Fruit fly (Drosophila melanogaster) whole organism, embryonic: ENCODE data around the gene CG7970.

Source experiments
- Antp ChIP-seq: fragments of 200-800 bp; sonication (Bioruptor generic); optimal IDR thresholded peaks from 3 replicates; lab custom pipeline; 2016; ENCODE audit warnings: missing biosample characterization, missing genetic modification characterization
- Asciz ChIP-seq: fragments of 200-800 bp; sonication (Bioruptor generic); optimal IDR thresholded peaks from 2 replicates; lab custom pipeline; 2017; ENCODE audit warnings: missing biosample characterization, mild to moderate bottlenecking, missing genetic modification characterization, missing genetic modification reagents
- Atf3 ChIP-seq: fragments of 200-800 bp; sonication (Bioruptor generic); optimal IDR thresholded peaks from 3 replicates; lab custom pipeline; 2016; ENCODE audit warnings: missing biosample characterization, missing genetic modification characterization
- C15 ChIP-seq: fragments of 200-800 bp; sonication (Bioruptor generic); IDR thresholded peaks from 3 replicates; pipeline ENCODE4 v1.3.6; 2022; ENCODE audit warnings: missing biosample characterization, missing genetic modification characterization
- CG12942 ChIP-seq: fragments of 200-800 bp; sonication (Bioruptor generic); optimal IDR thresholded peaks from 3 replicates; lab custom pipeline; 2016; ENCODE audit warnings: missing biosample characterization, missing genetic modification characterization
- CG14441 ChIP-seq: fragments of 200-800 bp; sonication (Bioruptor generic); IDR thresholded peaks from 2 replicates; pipeline ENCODE4 v1.3.6; 2022; ENCODE audit warnings: missing biosample characterization, missing genetic modification characterization
- CG15011 ChIP-seq: fragments of 200-800 bp; sonication (Bioruptor generic); optimal IDR thresholded peaks from 3 replicates; lab custom pipeline; 2018; ENCODE audit warnings: missing biosample characterization, mild to moderate bottlenecking, missing genetic modification characterization
- CG15514 ChIP-seq: fragments of 200-800 bp; sonication (Bioruptor generic); optimal IDR thresholded peaks from 3 replicates; lab custom pipeline; 2017; ENCODE audit warnings: missing biosample characterization, missing genetic modification characterization, mild to moderate bottlenecking, moderate library complexity, missing genetic modification reagents
- CG1602 ChIP-seq: fragments of 200-800 bp; sonication (Bioruptor generic); optimal IDR thresholded peaks from 3 replicates; lab custom pipeline; 2016; ENCODE audit warnings: missing biosample characterization, missing genetic modification characterization
- CG16779 ChIP-seq: fragments of 200-800 bp; sonication (Bioruptor generic); IDR thresholded peaks from 2 replicates; pipeline ENCODE4 v1.3.6; 2022; ENCODE audit warnings: missing biosample characterization, missing genetic modification characterization
- CG16863 ChIP-seq: fragments of 200-800 bp; sonication (Bioruptor generic); optimal IDR thresholded peaks from 3 replicates; lab custom pipeline; 2016; ENCODE audit warnings: missing biosample characterization, missing genetic modification characterization
- CG17328 ChIP-seq: fragments of 200-800 bp; sonication (Bioruptor generic); IDR thresholded peaks from 2 replicates; pipeline ENCODE4 v1.3.6; 2022; ENCODE audit warnings: missing biosample characterization, missing genetic modification characterization
- CG17385 ChIP-seq: fragments of 200-800 bp; sonication (Bioruptor generic); optimal IDR thresholded peaks from 3 replicates; lab custom pipeline; 2018; ENCODE audit warnings: missing biosample characterization, mild to moderate bottlenecking, missing genetic modification characterization
- CG17912 ChIP-seq: fragments of 200-800 bp; sonication (Bioruptor generic); optimal IDR thresholded peaks from 2 replicates; lab custom pipeline; 2018; ENCODE audit warnings: missing biosample characterization, mild to moderate bottlenecking, missing genetic modification characterization
- CG2875 ChIP-seq: fragments of 200-800 bp; sonication (Bioruptor generic); optimal IDR thresholded peaks from 2 replicates; lab custom pipeline; 2017; ENCODE audit warnings: missing biosample characterization, mild to moderate bottlenecking, missing genetic modification characterization, missing genetic modification reagents
- CG31365 ChIP-seq: fragments of 200-800 bp; sonication (Bioruptor generic); optimal IDR thresholded peaks from 2 replicates; lab custom pipeline; 2018; ENCODE audit warnings: missing biosample characterization, mild to moderate bottlenecking, missing genetic modification characterization
- CG42726 ChIP-seq: fragments of 200-800 bp; sonication (Bioruptor generic); IDR thresholded peaks from 2 replicates; pipeline ENCODE4 v1.3.6; 2022; ENCODE audit warnings: missing biosample characterization, missing genetic modification characterization; ENCODE audit not compliant: partially characterized antibody
- CG4854 ChIP-seq: fragments of 200-800 bp; sonication (Bioruptor generic); optimal IDR thresholded peaks from 2 replicates; lab custom pipeline; 2016; ENCODE audit warnings: missing biosample characterization, missing genetic modification characterization, inconsistent platforms
- CG6765 ChIP-seq: fragments of 200-800 bp; sonication (Bioruptor generic); optimal IDR thresholded peaks from 3 replicates; lab custom pipeline; 2017; ENCODE audit warnings: missing biosample characterization, mild to moderate bottlenecking, missing genetic modification characterization
- CG7556 ChIP-seq: fragments of 200-800 bp; sonication (Bioruptor generic); optimal IDR thresholded peaks from 2 replicates; lab custom pipeline; 2017; ENCODE audit warnings: missing biosample characterization, mild to moderate bottlenecking, missing genetic modification characterization
- CG7745 ChIP-seq: fragments of 200-800 bp; sonication (Bioruptor generic); optimal IDR thresholded peaks from 2 replicates; lab custom pipeline; 2018; ENCODE audit warnings: missing biosample characterization, mild to moderate bottlenecking, missing genetic modification characterization, moderate library complexity
- Dip2 ChIP-seq: fragments of 200-800 bp; sonication (Bioruptor generic); IDR thresholded peaks from 2 replicates; pipeline ENCODE4 v1.3.6; 2022; ENCODE audit warnings: missing biosample characterization, missing genetic modification characterization
- Dip3 ChIP-seq: fragments of 200-800 bp; sonication (Bioruptor generic); optimal IDR thresholded peaks from 3 replicates; lab custom pipeline; 2016; ENCODE audit warnings: missing biosample characterization, missing genetic modification characterization
- Drgx ChIP-seq: fragments of 200-800 bp; sonication (Bioruptor generic); IDR thresholded peaks from 2 replicates; pipeline ENCODE4 v1.3.6; 2022; ENCODE audit warnings: missing biosample characterization, missing genetic modification characterization
- HLH4C ChIP-seq: fragments of 200-800 bp; sonication (Bioruptor generic); IDR thresholded peaks from 3 replicates; pipeline ENCODE4 v1.3.6; 2022; ENCODE audit warnings: missing biosample characterization, missing genetic modification characterization; ENCODE audit not compliant: partially characterized antibody
- HmgZ ChIP-seq: fragments of 200-800 bp; sonication (Bioruptor generic); optimal IDR thresholded peaks from 2 replicates; lab custom pipeline; 2018; ENCODE audit warnings: missing biosample characterization, mild to moderate bottlenecking, missing genetic modification characterization
- Lim3 ChIP-seq: fragments of 200-800 bp; sonication (Bioruptor generic); IDR thresholded peaks from 2 replicates; pipeline ENCODE4 v1.3.6; 2022; ENCODE audit warnings: missing biosample characterization, missing genetic modification characterization
- MTF-1 ChIP-seq: fragments of 200-800 bp; sonication (Bioruptor generic); optimal IDR thresholded peaks from 2 replicates; lab custom pipeline; 2018; ENCODE audit warnings: missing biosample characterization, mild to moderate bottlenecking, missing genetic modification characterization, borderline replicate concordance
- NFAT ChIP-seq: fragments of 200-800 bp; sonication (Bioruptor generic); IDR thresholded peaks from 2 replicates; pipeline ENCODE4 v1.3.6; 2022; ENCODE audit warnings: missing biosample characterization, missing genetic modification characterization
- Neu2 ChIP-seq: fragments of 200-800 bp; sonication (Bioruptor generic); optimal IDR thresholded peaks from 3 replicates; lab custom pipeline; 2016; ENCODE audit warnings: missing biosample characterization, missing genetic modification characterization, borderline replicate concordance
- NfI ChIP-seq: fragments of 200-800 bp; sonication (Bioruptor generic); optimal IDR thresholded peaks from 3 replicates; lab custom pipeline; 2018; ENCODE audit warnings: missing biosample characterization, mild to moderate bottlenecking, missing genetic modification characterization, moderate library complexity
- Opbp ChIP-seq: fragments of 200-800 bp; sonication (Bioruptor generic); IDR thresholded peaks from 3 replicates; pipeline ENCODE4 v1.3.6; 2022; ENCODE audit warnings: missing biosample characterization, missing genetic modification characterization; ENCODE audit not compliant: partially characterized antibody
- Trl ChIP-seq, 3 experiments: fragments of >200 bp in 2 of 3; fragments of 200-800 bp in 1 of 3; sonication (Bioruptor generic) in 1 of 3; optimal IDR thresholded peaks; 2 replicates in 1 of 3; 3 replicates in 2 of 3; lab custom pipeline; 2016 to 2017; ENCODE audit warnings: missing biosample characterization in 1 of 3, missing genetic modification characterization in 1 of 3
- Xbp1 ChIP-seq: fragments of 200-800 bp; sonication (Bioruptor generic); optimal IDR thresholded peaks from 3 replicates; lab custom pipeline; 2016; ENCODE audit warnings: missing biosample characterization, mild to moderate bottlenecking, missing genetic modification characterization
- YL-1 ChIP-seq: fragments of 200-800 bp; sonication (Bioruptor generic); optimal IDR thresholded peaks from 3 replicates; lab custom pipeline; 2017; ENCODE audit warnings: missing biosample characterization, mild to moderate bottlenecking, missing genetic modification characterization
- btn ChIP-seq: fragments of 200-800 bp; sonication (Bioruptor generic); optimal IDR thresholded peaks from 2 replicates; lab custom pipeline; 2016; ENCODE audit warnings: missing biosample characterization, missing genetic modification characterization
- ci ChIP-seq: fragments of 200-800 bp; sonication (Bioruptor generic); IDR thresholded peaks from 3 replicates; pipeline ENCODE4 v1.3.6; 2022; ENCODE audit warnings: missing biosample characterization, missing genetic modification characterization
- kah ChIP-seq: fragments of 200-800 bp; sonication (Bioruptor generic); optimal IDR thresholded peaks from 2 replicates; lab custom pipeline; 2018; ENCODE audit warnings: missing biosample characterization, mild to moderate bottlenecking, missing genetic modification characterization
- kay ChIP-seq: fragments of 200-800 bp; sonication (Bioruptor generic); optimal IDR thresholded peaks from 2 replicates; lab custom pipeline; 2016; ENCODE audit warnings: missing biosample characterization, missing genetic modification characterization
- lab ChIP-seq: fragments of 200-800 bp; sonication (Bioruptor generic); optimal IDR thresholded peaks from 3 replicates; lab custom pipeline; 2017; ENCODE audit warnings: missing biosample characterization, missing genetic modification characterization, mild to moderate bottlenecking, moderate library complexity, missing genetic modification reagents
- nom ChIP-seq: fragments of 200-800 bp; sonication (Bioruptor generic); optimal IDR thresholded peaks from 2 replicates; lab custom pipeline; 2017; ENCODE audit warnings: missing biosample characterization, missing genetic modification characterization, mild to moderate bottlenecking, moderate library complexity, missing genetic modification reagents
- pita ChIP-seq: fragments of 200-800 bp; sonication (Bioruptor generic); optimal IDR thresholded peaks from 2 replicates; lab custom pipeline; 2017; ENCODE audit warnings: missing biosample characterization, mild to moderate bottlenecking, missing genetic modification characterization
- pnt ChIP-seq: fragments of 200-800 bp; sonication (Bioruptor generic); optimal IDR thresholded peaks from 3 replicates; lab custom pipeline; 2016; ENCODE audit warnings: missing biosample characterization, missing genetic modification characterization
- repo ChIP-seq: fragments of 200-800 bp; sonication (Bioruptor generic); optimal IDR thresholded peaks from 2 replicates; lab custom pipeline; 2016; ENCODE audit warnings: missing biosample characterization, missing genetic modification characterization
- schlank ChIP-seq: fragments of 200-800 bp; sonication (Bioruptor generic); optimal IDR thresholded peaks from 2 replicates; lab custom pipeline; 2018; ENCODE audit warnings: missing biosample characterization, mild to moderate bottlenecking, missing genetic modification characterization
- stwl ChIP-seq: fragments of 200-800 bp; sonication (Bioruptor generic); optimal IDR thresholded peaks from 3 replicates; lab custom pipeline; 2018; ENCODE audit warnings: missing biosample characterization, mild to moderate bottlenecking, missing genetic modification characterization, moderate library complexity
- tgo ChIP-seq: fragments of 200-800 bp; sonication (Bioruptor generic); IDR thresholded peaks from 3 replicates; pipeline ENCODE4 v1.3.6; 2022; ENCODE audit warnings: missing biosample characterization, missing genetic modification characterization
- z ChIP-seq: fragments of 200-800 bp; sonication (Bioruptor generic); IDR thresholded peaks from 3 replicates; pipeline ENCODE4 v1.3.6; 2022; ENCODE audit warnings: missing biosample characterization, missing genetic modification characterization

Gene CG7970

dm6 chr3L:1639185-1639812 lies 13.3 kb upstream of the CG7970 start, which contains the start of the genes Mettl2 and Bgb (continued):
- TF ChIP-seq CG15011 = no peak
- TF ChIP-seq pnt (GFP tag; lab: Kevin White, UChicago) = peak; percentile 90
- TF ChIP-seq CG7745 = no peak
- peak; percentile 34 for TF ChIP-seq CG6765 (GFP tag; lab: Kevin White, UChicago)
- peak; percentile 46; the same call in 1 of the 3 replicates for TF ChIP-seq C15
- TF ChIP-seq Neu2 (GFP tag; lab: Kevin White, UChicago) = peak; percentile 43
- no peak for TF ChIP-seq CG17385 (GFP tag; lab: Kevin White, UChicago)
- TF ChIP-seq CG2875 (GFP tag; lab: Kevin White, UChicago) = no peak
- TF ChIP-seq kay (GFP tag; lab: Kevin White, UChicago) = peak; percentile 74
- TF ChIP-seq CG16863 (GFP tag; lab: Kevin White, UChicago) = peak; percentile 49
- TF ChIP-seq CG4854 (GFP tag; lab: Kevin White, UChicago) = no peak
- no peak for TF ChIP-seq pita (GFP tag; lab: Kevin White, UChicago)
- no peak for TF ChIP-seq Lim3 (GFP tag; lab: Robert Waterston, UW)
- no peak for TF ChIP-seq MTF-1 (GFP tag; lab: Kevin White, UChicago)
- TF ChIP-seq CG16779 (GFP tag; lab: Robert Waterston, UW) = peak; percentile 68; the same call in 1 of the 2 replicates
- peak; percentile 43; the same call in 1 of the 2 replicates for TF ChIP-seq Drgx
- TF ChIP-seq Dip3 = peak; percentile 80
- TF ChIP-seq btn = peak; percentile 29
- TF ChIP-seq repo (GFP tag; lab: Kevin White, UChicago) = peak; percentile 45
- TF ChIP-seq Atf3 (GFP tag; lab: Kevin White, UChicago) = peak; percentile 71
- TF ChIP-seq Asciz (GFP tag; lab: Kevin White, UChicago) = no peak
- TF ChIP-seq CG14441 (GFP tag; lab: Robert Waterston, UW) = peak; percentile 81
- no peak for TF ChIP-seq CG42726 (GFP tag; lab: Robert Waterston, UW)
- TF ChIP-seq Opbp (GFP tag; lab: Robert Waterston, UW) = peak; percentile 62; the same call in 2 of the 3 replicates
- peak; percentile 42 for TF ChIP-seq stwl (tag; lab: Kevin White, UChicago)
- no peak for TF ChIP-seq CG17912 (GFP tag; lab: Kevin White, UChicago)
- TF ChIP-seq CG15514 (GFP tag; lab: Kevin White, UChicago) = peak; percentile 83
- TF ChIP-seq CG7556 (GFP tag; lab: Kevin White, UChicago) = peak; percentile 55
- TF ChIP-seq Dip2 (GFP tag; lab: Robert Waterston, UW) = no peak
- TF ChIP-seq NFAT (GFP tag; lab: Robert Waterston, UW) = peak; percentile 64
- TF ChIP-seq kah (GFP tag; lab: Kevin White, UChicago) = no peak
- peak; percentile 46 for TF ChIP-seq schlank (tag; lab: Kevin White, UChicago)
- TF ChIP-seq NfI (GFP tag; lab: Kevin White, UChicago) = peak; percentile 64
- TF ChIP-seq z (GFP tag; lab: Robert Waterston, UW) = no peak
- TF ChIP-seq CG1602 (GFP tag; lab: Kevin White, UChicago) = peak; percentile 76
- TF ChIP-seq Trl (optimal IDR thresholded peaks at IDR 0.05; lab: Kevin White, UChicago) = peak in 1 of 2 experiments; percentile 9
- peak; percentile 83 for TF ChIP-seq Trl (GFP tag; optimal IDR thresholded peaks at IDR 0.05; lab: Kevin White, UChicago)
- TF ChIP-seq tgo (GFP tag; lab: Robert Waterston, UW) = peak; percentile 86
- peak; percentile 67 for TF ChIP-seq HmgZ (tag; lab: Kevin White, UChicago)
- peak; percentile 61 for TF ChIP-seq CG12942 (GFP tag; lab: Kevin White, UChicago)
- TF ChIP-seq YL-1 (GFP tag; lab: Kevin White, UChicago) = peak; percentile 58
- peak; percentile 78 for TF ChIP-seq lab (GFP tag; lab: Kevin White, UChicago)
- peak; percentile 63 for TF ChIP-seq CG17328 (GFP tag; lab: Robert Waterston, UW)
- TF ChIP-seq nom (GFP tag; lab: Kevin White, UChicago) = peak; percentile 9
- TF ChIP-seq Xbp1 (GFP tag; lab: Kevin White, UChicago) = peak; percentile 87
- peak; percentile 56; the same call in 2 of the 3 replicates for TF ChIP-seq HLH4C (GFP tag; lab: Robert Waterston, UW)
- no peak for TF ChIP-seq CG31365
- peak; percentile 87 for TF ChIP-seq Antp
- TF ChIP-seq ci (GFP tag; lab: Robert Waterston, UW) = peak; percentile 66; the same call in 2 of the 3 replicates
